Fruit fly (Drosophila melanogaster): ENCODE data around the gene CG3437.

Gene CG3437

DNA sequence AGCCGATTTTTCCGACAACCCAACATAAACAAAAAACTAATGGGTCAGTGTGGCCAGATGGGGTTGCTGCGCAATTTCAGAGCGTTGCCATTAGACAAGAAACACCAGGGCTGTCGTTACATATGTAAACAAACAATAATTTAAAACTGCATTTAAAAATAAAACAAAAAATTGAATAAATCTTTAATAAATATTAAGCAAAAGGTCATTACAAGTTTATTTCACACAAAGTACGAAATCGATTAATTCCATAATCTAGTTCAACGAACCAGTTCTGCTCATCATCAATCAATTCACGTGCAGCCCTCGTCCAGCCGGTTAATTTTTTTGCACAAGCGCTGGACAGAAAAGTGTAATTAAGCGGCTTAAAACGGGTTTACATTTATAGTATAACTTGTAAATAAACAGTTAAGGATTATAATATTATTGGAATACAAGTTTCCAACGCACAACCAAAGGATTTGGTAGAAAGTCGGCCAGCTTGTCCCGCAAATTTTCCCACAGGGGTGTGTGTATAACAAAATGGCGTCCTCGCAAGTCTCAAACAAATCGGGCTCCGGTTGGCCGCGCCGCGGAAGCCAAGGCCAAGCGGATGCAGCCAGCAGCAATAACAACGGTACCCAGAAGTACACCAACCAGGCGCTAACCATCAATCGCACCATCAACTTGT, 46.6 kb downstream of the CG3437 start, which contains the start of the genes CG4022 and Cpsf5:
TSS of gene CG4022 (minus strand) at position 79 of the 670 bp plus-strand sequence.
TSS of gene Cpsf5 (plus strand) at position 285 of the 670 bp plus-strand sequence.
- TF ChIP-seq CG8089 (GFP tag; optimal IDR thresholded peaks at IDR 0.05) (peak; percentile 20), CG6765 (GFP tag; optimal IDR thresholded peaks at IDR 0.05) (no peak), CG12942 (GFP tag; optimal IDR thresholded peaks at IDR 0.05) (peak; percentile 73), Lhr (GFP tag; optimal IDR thresholded peaks at IDR 0.05) (peak; percentile 80), NfI (GFP tag; optimal IDR thresholded peaks at IDR 0.05) (peak; percentile 87), CG4404 (GFP tag; IDR thresholded peaks at IDR 0.05) (peak; percentile 76), eyg (GFP tag; optimal IDR thresholded peaks at IDR 0.05) (peak; percentile 2), crp (GFP tag; optimal IDR thresholded peaks at IDR 0.05) (peak in 1 of 2 experiments; percentile 53), pros (GFP tag; optimal IDR thresholded peaks at IDR 0.05) (no peak), CG16779 (GFP tag; IDR thresholded peaks at IDR 0.05) (no peak), tup (GFP tag; optimal IDR thresholded peaks at IDR 0.05) (peak; percentile 41), CG12299 (tag; optimal IDR thresholded peaks at IDR 0.05) (peak; percentile 84), sna (GFP tag; IDR thresholded peaks at IDR 0.05; ENCODE audit: partially characterized antibody) (no peak), CG7556 (GFP tag; optimal IDR thresholded peaks at IDR 0.05) (peak; percentile 78), CG4424 (GFP tag; optimal IDR thresholded peaks at IDR 0.05) (peak; percentile 86), CG11398 (GFP tag; optimal IDR thresholded peaks at IDR 0.05) (no peak), Jarid2 (GFP tag; optimal IDR thresholded peaks at IDR 0.05) (no peak), Usf (GFP tag; optimal IDR thresholded peaks at IDR 0.05) (peak; percentile 32), CG6854 (GFP tag; optimal IDR thresholded peaks at IDR 0.05) (no peak), CG7357 (GFP tag; IDR thresholded peaks at IDR 0.05) (0 out of 3 replicates have a peak, but pooled peaks have one; percentile 55), CG1233 (GFP tag; optimal IDR thresholded peaks at IDR 0.05) (peak; percentile 42), Oli (tag; optimal IDR thresholded peaks at IDR 0.05) (peak; percentile 69), sim (GFP tag; IDR thresholded peaks at IDR 0.05) (no peak), shn (GFP tag; optimal IDR thresholded peaks at IDR 0.05) (peak; percentile 44), Ssrp (tag; optimal IDR thresholded peaks at IDR 0.05) (peak; percentile 84), CG14710 (tag; optimal IDR thresholded peaks at IDR 0.05) (peak; percentile 90), Meics (GFP tag; optimal IDR thresholded peaks at IDR 0.05) (peak; percentile 78), gem (tag; optimal IDR thresholded peaks at IDR 0.05) (peak; percentile 93), ara (GFP tag; IDR thresholded peaks at IDR 0.05) (peak; percentile 87), CG11696 (GFP tag; IDR thresholded peaks at IDR 0.05) (peak; percentile 61), Atf3 (GFP tag; optimal IDR thresholded peaks at IDR 0.05) (peak; percentile 36), CG12104 (GFP tag; optimal IDR thresholded peaks at IDR 0.05) (peak; percentile 85), CG14441 (GFP tag; IDR thresholded peaks at IDR 0.05) (peak; percentile 83), fd96Cb (tag; optimal IDR thresholded peaks at IDR 0.05) (peak; percentile 68), CG10209 (GFP tag; optimal IDR thresholded peaks at IDR 0.05) (peak; percentile 80), MESR4 (GFP tag; optimal IDR thresholded peaks at IDR 0.05) (peak; percentile 50), CG11085 (GFP tag; IDR thresholded peaks at IDR 0.05) (peak; percentile 56; the same call in 1 of the 2 replicates), wor (GFP tag; IDR thresholded peaks at IDR 0.05) (peak; percentile 65), PHDP (tag; optimal IDR thresholded peaks at IDR 0.05) (peak; percentile 87), aop (GFP tag; IDR thresholded peaks at IDR 0.05) (no peak), ftz-f1 (GFP tag; optimal IDR thresholded peaks at IDR 0.05) (no peak), CG16813 (GFP tag; IDR thresholded peaks at IDR 0.05; ENCODE audit: partially characterized antibody) (peak; percentile 48; the same call in 1 of the 3 replicates), CG32772 (GFP tag; IDR thresholded peaks at IDR 0.05) (peak; percentile 79), CG31441 (GFP tag; IDR thresholded peaks at IDR 0.05) (peak; percentile 79), Sox102F (GFP tag; optimal IDR thresholded peaks at IDR 0.05) (peak; percentile 82), oc (tag; optimal IDR thresholded peaks at IDR 0.05) (peak; percentile 63), pb (GFP tag; optimal IDR thresholded peaks at IDR 0.05) (peak; percentile 31), pho (GFP tag; optimal IDR thresholded peaks at IDR 0.05) (peak; percentile 67), ems (GFP tag; optimal IDR thresholded peaks at IDR 0.05) (peak; percentile 70)
